Fruit fly (Drosophila melanogaster): ENCODE data around the gene myd.

dm6 chr3R:19151848-19152787 lies 28.3 kb upstream of the myd start:
- TF ChIP-seq Mnt (GFP tag; optimal IDR thresholded peaks at IDR 0.05) (no peak), CG1620 (GFP tag; optimal IDR thresholded peaks at IDR 0.05) (no peak), Clk (GFP tag; optimal IDR thresholded peaks at IDR 0.05) (no peak), Hr96 (GFP tag; optimal IDR thresholded peaks at IDR 0.05) (no peak), tj (GFP tag; optimal IDR thresholded peaks at IDR 0.05) (no peak), bab1 (GFP tag; optimal IDR thresholded peaks at IDR 0.05) (no peak), CG7101 (tag; optimal IDR thresholded peaks at IDR 0.05) (no peak), Crg-1 (GFP tag; optimal IDR thresholded peaks at IDR 0.05) (no peak), pad (GFP tag; optimal IDR thresholded peaks at IDR 0.05) (no peak), toe (GFP tag; optimal IDR thresholded peaks at IDR 0.05) (no peak), CG14711 (tag; optimal IDR thresholded peaks at IDR 0.05) (no peak), CG5204 (GFP tag; optimal IDR thresholded peaks at IDR 0.05) (no peak)
